Fruit fly (Drosophila melanogaster) ovary, adult (tissue): ENCODE data around the gene CG15539.

ENCODE experiments used
- CG17801 ChIP-seq: fragments of 200-800 bp; optimal IDR thresholded peaks from 2 replicates; lab custom pipeline; 2019; ENCODE audit warnings: missing biosample characterization, mild to moderate bottlenecking, missing genetic modification characterization, moderate library complexity; ENCODE audit not compliant: partially characterized antibody

Gene CG15539

dm6 chr3R:30496103-30496858, 9.5 kb upstream of the CG15539 start, which contains the start of gene PH4alphaMP:
Gene PH4alphaMP, minus strand, starts transcription at chr3R:30496153.
- TF ChIP-seq CG17801 (GFP tag; lab: Kevin White, UChicago) = no peak

- TF ChIP-seq CG17801 (GFP tag; lab: Kevin White, UChicago) = no peak
These were observed 5.6 kb upstream of the CG15539 start, which contains the start of gene PH4alphaNE1 for dm6 chr3R:30500226-30500625. Gene PH4alphaNE1, minus strand, starts transcription at chr3R:30500326.

dm6 chr3R:30501174-30501573, 4.6 kb upstream of the CG15539 start:
- TF ChIP-seq CG17801 (GFP tag; lab: Kevin White, UChicago) = no peak

- no peak for TF ChIP-seq CG17801 (GFP tag; lab: Kevin White, UChicago)
These were observed 2.4 kb upstream of the CG15539 start, which contains the start of gene CG31371 for dm6 chr3R:30503406-30503805. Gene CG31371, minus strand, starts transcription at chr3R:30503506.

- no peak for TF ChIP-seq CG17801 (GFP tag; lab: Kevin White, UChicago)
These were observed 1.9 kb downstream of the CG15539 start, which contains the start of gene CG34041 for dm6 chr3R:30507723-30508122. Gene CG34041, plus strand, starts transcription at chr3R:30508023.

- TF ChIP-seq CG17801 (GFP tag; lab: Kevin White, UChicago) = no peak
These were observed 6.3 kb downstream of the CG15539 start, which contains the start of gene PH4alphaNE2 for dm6 chr3R:30512114-30512513. Gene PH4alphaNE2, minus strand, starts transcription at chr3R:30512214.

dm6 chr3R:30514255-30514827, 8.6 kb downstream of the CG15539 start, which contains the start of the genes CG31524 and CG9698:
Gene CG31524, minus strand, starts transcription at chr3R:30514355.
Gene CG9698, plus strand, starts transcription at chr3R:30514777.
- TF ChIP-seq CG17801 (GFP tag; lab: Kevin White, UChicago) = no peak

- TF ChIP-seq CG17801 (GFP tag; lab: Kevin White, UChicago) = no peak
These were observed 12.6 kb downstream of the CG15539 start for dm6 chr3R:30518274-30518873.

dm6 chr3R:30525629-30526028, 19.8 kb downstream of the CG15539 start:
- TF ChIP-seq CG17801 (GFP tag; lab: Kevin White, UChicago) = no peak

- TF ChIP-seq CG17801 (GFP tag; lab: Kevin White, UChicago) = peak; percentile 5
These were observed 21.1 kb downstream of the CG15539 start, which contains the start of gene jdp for dm6 chr3R:30526799-30527465. Gene jdp, minus strand, starts transcription at chr3R:30527037.

dm6 chr3R:30528692-30529305, 23.0 kb downstream of the CG15539 start:
- TF ChIP-seq CG17801 (GFP tag; lab: Kevin White, UChicago) = no peak

dm6 chr3R:30529570-30529969, 23.8 kb downstream of the CG15539 start:
- TF ChIP-seq CG17801 (GFP tag; lab: Kevin White, UChicago) = no peak

- no peak for TF ChIP-seq CG17801 (GFP tag; lab: Kevin White, UChicago)
These were observed 25.4 kb downstream of the CG15539 start for dm6 chr3R:30531129-30531708.
